Fruit fly (Drosophila melanogaster): ENCODE data around the gene CG12012.

dm6 chr3L:3420237-3420643, 43.7 kb downstream of the CG12012 start:
- TF ChIP-seq Dif (GFP tag; optimal IDR thresholded peaks at IDR 0.05; ENCODE audit: partially characterized antibody): peak; percentile 39
- no peak for TF ChIP-seq Jra (GFP tag; optimal IDR thresholded peaks at IDR 0.05)
- TF ChIP-seq Myc (optimal IDR thresholded peaks at IDR 0.05): no peak
- TF ChIP-seq brk (GFP tag; optimal IDR thresholded peaks at IDR 0.05): peak; percentile 62
- TF ChIP-seq tai (GFP tag; optimal IDR thresholded peaks at IDR 0.05): no peak
- TF ChIP-seq CrebA (GFP tag; optimal IDR thresholded peaks at IDR 0.05; ENCODE audit: borderline replicate concordance): peak; percentile 71
- TF ChIP-seq psq (GFP tag; optimal IDR thresholded peaks at IDR 0.05): no peak
- no peak for TF ChIP-seq usp (GFP tag; optimal IDR thresholded peaks at IDR 0.05)
- no peak for TF ChIP-seq ey (GFP tag; optimal IDR thresholded peaks at IDR 0.05)
